Worm (Caenorhabditis elegans): ENCODE data around the gene mxl-2.

ce11 chrIII:203953-204352 is 16.0 kb upstream of the mxl-2 start:
- TF ChIP-seq ama-1 (optimal IDR thresholded peaks at IDR 0.05) = no peak
- no peak for TF ChIP-seq aly-1 (tag; optimal IDR thresholded peaks at IDR 0.05)
- TF ChIP-seq B0310.2 (tag; optimal IDR thresholded peaks at IDR 0.05) = no peak
- TF ChIP-seq flt-1 (GFP tag; IDR thresholded peaks at IDR 0.05) = no peak
- TF ChIP-seq hmbx-1 (tag; optimal IDR thresholded peaks at IDR 0.05) = no peak
- no peak for TF ChIP-seq scrt-1 (GFP tag; IDR thresholded peaks at IDR 0.05)
- no peak for TF ChIP-seq F13C5.2 (tag; optimal IDR thresholded peaks at IDR 0.05)
- no peak for TF ChIP-seq hnd-1 (tag; optimal IDR thresholded peaks at IDR 0.05)
- TF ChIP-seq hmg-4 (GFP tag; optimal IDR thresholded peaks at IDR 0.05) = no peak
- TF ChIP-seq pes-1 (GFP tag; IDR thresholded peaks at IDR 0.05) = no peak
- TF ChIP-seq tbx-37 (GFP tag; conservative IDR thresholded peaks at IDR 0.05) = no peak
- TF ChIP-seq ceh-13 (GFP tag; optimal IDR thresholded peaks at IDR 0.05) = no peak
- TF ChIP-seq ets-7 (tag; optimal IDR thresholded peaks at IDR 0.05) = no peak
